Fruit fly (Drosophila melanogaster): ENCODE results near the gene CG43061.

Gene CG43061

dm6 chr3R:8001074-8001669, 48.3 kb upstream of the CG43061 start, which contains the start of the genes Kmn2 and CG2698 (continued):
- TF ChIP-seq pzg (GFP tag; optimal IDR thresholded peaks at IDR 0.05) (peak; percentile 62), Tbp (GFP tag; optimal IDR thresholded peaks at IDR 0.05) (no peak), CG11247 (GFP tag; IDR thresholded peaks at IDR 0.05) (peak; percentile 98), Myb (GFP tag; optimal IDR thresholded peaks at IDR 0.05) (peak; percentile 59), Bteb2 (GFP tag; optimal IDR thresholded peaks at IDR 0.05) (peak; percentile 74), CG6689 (GFP tag; IDR thresholded peaks at IDR 0.05) (peak; percentile 98), chif (GFP tag; optimal IDR thresholded peaks at IDR 0.05) (peak; percentile 75 to 91), mirr (GFP tag; optimal IDR thresholded peaks at IDR 0.05) (peak; percentile 78), CG13123 (GFP tag; optimal IDR thresholded peaks at IDR 0.05) (peak; percentile 85), CG3407 (GFP tag; optimal IDR thresholded peaks at IDR 0.05) (peak; percentile 89), CG4820 (GFP tag; optimal IDR thresholded peaks at IDR 0.05) (peak; percentile 95), CG42726 (GFP tag; IDR thresholded peaks at IDR 0.05; ENCODE audit: partially characterized antibody) (0 out of 2 replicates have a peak, but pooled peaks have one; percentile 27), gce (GFP tag; IDR thresholded peaks at IDR 0.05) (peak; percentile 94), CG4328 (GFP tag; optimal IDR thresholded peaks at IDR 0.05) (peak; percentile 93), CG1603 (tag; optimal IDR thresholded peaks at IDR 0.05) (peak; percentile 57), grn (GFP tag; optimal IDR thresholded peaks at IDR 0.05) (peak; percentile 53), H15 (GFP tag; IDR thresholded peaks at IDR 0.05) (peak; percentile 97), bab2 (GFP tag; optimal IDR thresholded peaks at IDR 0.05) (peak; percentile 84), Dp (GFP tag; optimal IDR thresholded peaks at IDR 0.05) (peak; percentile 75), bsh (GFP tag; optimal IDR thresholded peaks at IDR 0.05) (peak; percentile 80 to 96), Chrac-16 (GFP tag; optimal IDR thresholded peaks at IDR 0.05) (peak; percentile 97), CG1024 (GFP tag; IDR thresholded peaks at IDR 0.05) (peak; percentile 90), CG2116 (GFP tag; optimal IDR thresholded peaks at IDR 0.05) (peak; percentile 77), CG4617 (GFP tag; optimal IDR thresholded peaks at IDR 0.05; ENCODE audit: borderline replicate concordance) (peak; percentile 89), sens (GFP tag) (peak; percentile 95), CG13894 (tag; optimal IDR thresholded peaks at IDR 0.05) (peak; percentile 89), CG2202 (tag; optimal IDR thresholded peaks at IDR 0.05) (peak; percentile 88), sc (optimal IDR thresholded peaks at IDR 0.05) (no peak), sc (GFP tag; optimal IDR thresholded peaks at IDR 0.05) (peak; percentile 91), Sry-δ (GFP tag; optimal IDR thresholded peaks at IDR 0.05) (peak; percentile 47), CG2678 (tag; optimal IDR thresholded peaks at IDR 0.05) (peak; percentile 96), CG15073 (GFP tag; optimal IDR thresholded peaks at IDR 0.05) (peak; percentile 75), lab (GFP tag; optimal IDR thresholded peaks at IDR 0.05) (peak; percentile 97), CG1832 (GFP tag; optimal IDR thresholded peaks at IDR 0.05) (no peak), Antp (GFP tag; optimal IDR thresholded peaks at IDR 0.05) (peak; percentile 71), org-1 (GFP tag; optimal IDR thresholded peaks at IDR 0.05) (peak; percentile 89), CG1647 (GFP tag; optimal IDR thresholded peaks at IDR 0.05) (peak; percentile 79), CkIIα-i1 (GFP tag; IDR thresholded peaks at IDR 0.05) (peak; percentile 86), dan (GFP tag; IDR thresholded peaks at IDR 0.05) (peak; percentile 93), CG1233 (GFP tag; optimal IDR thresholded peaks at IDR 0.05) (peak; percentile 91), CG11093 (GFP tag; IDR thresholded peaks at IDR 0.05) (peak; percentile 98), cwo (GFP tag; optimal IDR thresholded peaks at IDR 0.05) (peak; percentile 88), fru (optimal IDR thresholded peaks at IDR 0.05) (no peak), HHEX (GFP tag; optimal IDR thresholded peaks at IDR 0.05) (peak; percentile 94), CG7556 (GFP tag; optimal IDR thresholded peaks at IDR 0.05) (peak; percentile 94), cg (GFP tag; optimal IDR thresholded peaks at IDR 0.05) (no peak), CG3065 (GFP tag; optimal IDR thresholded peaks at IDR 0.05) (peak; percentile 79), CG8359 (GFP tag; optimal IDR thresholded peaks at IDR 0.05; ENCODE audit: borderline replicate concordance) (peak; percentile 67), CG13287 (GFP tag; IDR thresholded peaks at IDR 0.05; ENCODE audit: partially characterized antibody) (peak; percentile 74), Asciz (GFP tag; optimal IDR thresholded peaks at IDR 0.05) (peak; percentile 85)

All from whole organism, embryonic.